Worm (Caenorhabditis elegans) whole organism, mixed stage, embryonic: ENCODE measurements around the gene F49F1.5.

Experiments used
- ces-1 ChIP-seq: fragments of 150-350 bp; optimal IDR thresholded peaks from 2 replicates; lab custom pipeline; 2014; ENCODE audit warnings: missing biosample characterization, missing genetic modification reagents, missing genetic modification characterization
- nhr-12 ChIP-seq: fragments of 150-350 bp; optimal IDR thresholded peaks from 2 replicates; lab custom pipeline; 2014; ENCODE audit warnings: missing biosample characterization, missing genetic modification characterization
- nhr-76 ChIP-seq: sonication (generic microtip); optimal IDR thresholded peaks from 2 replicates; lab custom pipeline; 2017; ENCODE audit warnings: missing biosample characterization, missing genetic modification characterization
- sptf-1 ChIP-seq: sonication (generic microtip); optimal IDR thresholded peaks from 2 replicates; lab custom pipeline; 2017; ENCODE audit warnings: mild to moderate bottlenecking, missing genetic modification characterization, moderate library complexity, missing compliant biosample characterization
- unc-39 ChIP-seq: fragments of 150-350 bp; optimal IDR thresholded peaks from 2 replicates; lab custom pipeline; 2014; ENCODE audit warnings: missing biosample characterization, missing genetic modification characterization

ce11 chrIV:4112387-4112786 is 7.8 kb downstream of the F49F1.5 start, which contains the start of gene F49F1.14:
- no peak for TF ChIP-seq unc-39
- no peak for TF ChIP-seq nhr-12 (tag; lab: Kevin White, UChicago)
- TF ChIP-seq ces-1 (GFP tag; lab: Kevin White, UChicago), result no peak
- TF ChIP-seq sptf-1, result no peak
- TF ChIP-seq nhr-76 (tag; lab: Kevin White, UChicago), result no peak
